Worm (Caenorhabditis elegans) whole organism, mixed stage, embryonic: ENCODE measurements around the gene tag-151.

Experiments used
- M03D4.4 ChIP-seq: sonication (generic microtip); optimal IDR thresholded peaks from 2 replicates; lab custom pipeline; 2017; ENCODE audit warnings: mild to moderate bottlenecking, missing genetic modification characterization, missing compliant biosample characterization
- blmp-1 ChIP-seq: fragments of 150-350 bp; optimal IDR thresholded peaks from 2 replicates; lab custom pipeline; 2014; ENCODE audit warnings: missing biosample characterization, missing genetic modification characterization
- ceh-39 ChIP-seq: fragments of 150-350 bp; optimal IDR thresholded peaks from 2 replicates; lab custom pipeline; 2014; ENCODE audit warnings: missing biosample characterization, missing genetic modification characterization
- ceh-43 ChIP-seq: fragments of 200-800 bp; sonication (Bioruptor generic); optimal IDR thresholded peaks from 2 replicates; lab custom pipeline; 2018; ENCODE audit warnings: mild to moderate bottlenecking, missing genetic modification characterization, moderate library complexity, missing compliant biosample characterization
- ceh-83 ChIP-seq: fragments of 200-800 bp; sonication (Bioruptor generic); optimal IDR thresholded peaks from 2 replicates; lab custom pipeline; 2018; ENCODE audit warnings: mild to moderate bottlenecking, missing genetic modification characterization, missing compliant biosample characterization
- ces-1 ChIP-seq: fragments of 150-350 bp; optimal IDR thresholded peaks from 2 replicates; lab custom pipeline; 2014; ENCODE audit warnings: missing biosample characterization, missing genetic modification reagents, missing genetic modification characterization
- cnd-1 ChIP-seq: fragments of 200-800 bp; sonication (Bioruptor generic); optimal IDR thresholded peaks from 2 replicates; lab custom pipeline; 2018; ENCODE audit warnings: mild to moderate bottlenecking, missing genetic modification characterization, missing compliant biosample characterization
- drap-1 ChIP-seq: fragments of 200-800 bp; sonication (Bioruptor generic); optimal IDR thresholded peaks from 3 replicates; lab custom pipeline; 2018; ENCODE audit warnings: mild to moderate bottlenecking, missing genetic modification characterization, missing compliant biosample characterization
- elt-1 ChIP-seq: sonication (generic microtip); optimal IDR thresholded peaks from 2 replicates; lab custom pipeline; 2017; ENCODE audit warnings: missing genetic modification characterization, mild to moderate bottlenecking, missing compliant biosample characterization, antibody characterized with exemption, moderate library complexity, borderline replicate concordance; ENCODE audit not compliant: insufficient read depth
- elt-3 ChIP-seq: fragments of 150-350 bp; optimal IDR thresholded peaks from 2 replicates; lab custom pipeline; 2014; ENCODE audit warnings: missing biosample characterization, missing genetic modification characterization
- flh-1 ChIP-seq: fragments of 200-800 bp; sonication (Bioruptor generic); optimal IDR thresholded peaks from 2 replicates; lab custom pipeline; 2018; ENCODE audit warnings: mild to moderate bottlenecking, missing genetic modification characterization, moderate library complexity, missing compliant biosample characterization
- ham-2 ChIP-seq: fragments of 200-800 bp; sonication (Bioruptor generic); optimal IDR thresholded peaks from 2 replicates; lab custom pipeline; 2018; ENCODE audit warnings: mild to moderate bottlenecking, missing genetic modification characterization, missing compliant biosample characterization
- hlh-1 ChIP-seq: fragments of 150-350 bp; optimal IDR thresholded peaks from 2 replicates; lab custom pipeline; 2014; ENCODE audit warnings: missing biosample characterization, missing genetic modification reagents, missing genetic modification characterization
- lin-13 ChIP-seq: fragments of 150-350 bp; optimal IDR thresholded peaks from 2 replicates; lab custom pipeline; 2014; ENCODE audit warnings: missing biosample characterization, missing genetic modification characterization
- lin-32 ChIP-seq: fragments of 200-800 bp; sonication (Bioruptor generic); optimal IDR thresholded peaks from 2 replicates; lab custom pipeline; 2018; ENCODE audit warnings: mild to moderate bottlenecking, missing genetic modification characterization, missing compliant biosample characterization
- lsy-2 ChIP-seq: fragments of 150-350 bp; optimal IDR thresholded peaks from 2 replicates; lab custom pipeline; 2014; ENCODE audit warnings: missing biosample characterization, missing genetic modification characterization
- mab-5 ChIP-seq: fragments of 150-350 bp; optimal IDR thresholded peaks from 2 replicates; lab custom pipeline; 2014; ENCODE audit warnings: missing biosample characterization, missing genetic modification characterization
- mep-1 ChIP-seq: fragments of 150-350 bp; optimal IDR thresholded peaks from 2 replicates; lab custom pipeline; 2017; ENCODE audit warnings: missing biosample characterization, missing genetic modification reagents, missing genetic modification characterization, inconsistent platforms
- mls-2 ChIP-seq: sonication (generic microtip); optimal IDR thresholded peaks from 2 replicates; lab custom pipeline; 2016; ENCODE audit warnings: mild to moderate bottlenecking, missing genetic modification characterization, moderate library complexity, missing compliant biosample characterization
- nhr-12 ChIP-seq: fragments of 150-350 bp; optimal IDR thresholded peaks from 2 replicates; lab custom pipeline; 2014; ENCODE audit warnings: missing biosample characterization, missing genetic modification characterization
- nhr-2 ChIP-seq: fragments of 150-350 bp; optimal IDR thresholded peaks from 2 replicates; lab custom pipeline; 2014; ENCODE audit warnings: missing biosample characterization, missing genetic modification characterization
- nhr-237 ChIP-seq: fragments of 150-350 bp; optimal IDR thresholded peaks from 2 replicates; lab custom pipeline; 2014; ENCODE audit warnings: missing biosample characterization, missing genetic modification characterization
- nhr-28 ChIP-seq: fragments of 150-350 bp; optimal IDR thresholded peaks from 2 replicates; lab custom pipeline; 2014; ENCODE audit warnings: missing biosample characterization, missing genetic modification characterization
- nhr-76 ChIP-seq: sonication (generic microtip); optimal IDR thresholded peaks from 2 replicates; lab custom pipeline; 2017; ENCODE audit warnings: missing biosample characterization, missing genetic modification characterization
- pha-4 ChIP-seq: fragments of 150-350 bp; optimal IDR thresholded peaks from 2 replicates; lab custom pipeline; 2018; ENCODE audit warnings: missing biosample characterization, missing genetic modification reagents, missing genetic modification characterization
- sem-2 ChIP-seq: fragments of 200-800 bp; sonication (Bioruptor generic); optimal IDR thresholded peaks from 2 replicates; lab custom pipeline; 2018; ENCODE audit warnings: mild to moderate bottlenecking, missing genetic modification characterization, missing compliant biosample characterization
- snpc-4 ChIP-seq: fragments of 150-350 bp; optimal IDR thresholded peaks from 2 replicates; lab custom pipeline; 2014; ENCODE audit warnings: missing biosample characterization, missing genetic modification characterization
- sptf-1 ChIP-seq: sonication (generic microtip); optimal IDR thresholded peaks from 2 replicates; lab custom pipeline; 2017; ENCODE audit warnings: mild to moderate bottlenecking, missing genetic modification characterization, moderate library complexity, missing compliant biosample characterization
- tbx-8 ChIP-seq: fragments of 200-800 bp; sonication (Bioruptor generic); optimal IDR thresholded peaks from 2 replicates; lab custom pipeline; 2018; ENCODE audit warnings: mild to moderate bottlenecking, missing genetic modification characterization, moderate library complexity, missing compliant biosample characterization
- unc-120 ChIP-seq: sonication (generic microtip); optimal IDR thresholded peaks from 2 replicates; lab custom pipeline; 2017; ENCODE audit warnings: missing genetic modification characterization, missing compliant biosample characterization; ENCODE audit not compliant: poor library complexity, severe bottlenecking
- unc-39 ChIP-seq: fragments of 150-350 bp; optimal IDR thresholded peaks from 2 replicates; lab custom pipeline; 2014; ENCODE audit warnings: missing biosample characterization, missing genetic modification characterization
- unc-62 ChIP-seq: fragments of 150-350 bp; optimal IDR thresholded peaks from 2 replicates; lab custom pipeline; 2014; ENCODE audit warnings: missing biosample characterization, missing genetic modification reagents, missing genetic modification characterization
- zip-8 ChIP-seq: fragments of 150-350 bp; optimal IDR thresholded peaks from 2 replicates; lab custom pipeline; 2014; ENCODE audit warnings: missing biosample characterization, missing genetic modification characterization
- ztf-11 ChIP-seq: fragments of 150-350 bp; optimal IDR thresholded peaks from 2 replicates; lab custom pipeline; 2014; ENCODE audit warnings: missing biosample characterization, missing genetic modification characterization

tag-151 gene

ce11 chrII:4729733-4730132, 19.7 kb downstream of the tag-151 start, which contains the start of gene F41C3.7:
Gene F41C3.7 (plus strand): TSS chrII:4730033.
- TF ChIP-seq unc-62 (no peak), unc-39 (tag; lab: Kevin White, UChicago) (no peak), nhr-28 (tag; lab: Kevin White, UChicago) (no peak), hlh-1 (tag; lab: Kevin White, UChicago) (no peak), elt-1 (tag; lab: Kevin White, UChicago) (no peak), ham-2 (GFP tag; lab: Kevin White, UChicago) (no peak), mls-2 (tag; lab: Kevin White, UChicago) (no peak), ztf-11 (no peak), lsy-2 (tag; lab: Kevin White, UChicago) (no peak), sem-2 (GFP tag; lab: Kevin White, UChicago) (no peak), mep-1 (tag; lab: Kevin White, UChicago) (no peak), lin-13 (no peak), mab-5 (tag; lab: Kevin White, UChicago) (no peak), nhr-2 (tag; lab: Kevin White, UChicago) (no peak), pha-4 (no peak)

ce11 chrII:4733848-4734247, 23.8 kb downstream of the tag-151 start, which contains the start of gene F41C3.11:
Gene F41C3.11 (minus strand): TSS chrII:4733948.
- no peak for TF ChIP-seq cnd-1 (tag; lab: Kevin White, UChicago)
- no peak for TF ChIP-seq unc-39 (tag; lab: Kevin White, UChicago)
- no peak for TF ChIP-seq snpc-4 (tag; lab: Kevin White, UChicago)
- TF ChIP-seq nhr-76 (tag; lab: Kevin White, UChicago) = no peak
- no peak for TF ChIP-seq ceh-83
- no peak for TF ChIP-seq lin-32
- no peak for TF ChIP-seq nhr-12 (tag; lab: Kevin White, UChicago)
- TF ChIP-seq blmp-1 (tag; lab: Kevin White, UChicago) = no peak
- TF ChIP-seq, all 35 proteins: peak for 0

ce11 chrII:4734477-4734876, 24.4 kb downstream of the tag-151 start:
- TF ChIP-seq mls-2 (tag; lab: Kevin White, UChicago) = no peak
- peak; percentile 84 for TF ChIP-seq blmp-1 (tag; lab: Kevin White, UChicago)
- TF ChIP-seq ces-1 (GFP tag; lab: Kevin White, UChicago) = no peak
- TF ChIP-seq snpc-4 (tag; lab: Kevin White, UChicago) = no peak

- TF ChIP-seq unc-62 = peak; percentile 2
- peak; percentile 12 for TF ChIP-seq mab-5 (tag; lab: Kevin White, UChicago)
- no peak for TF ChIP-seq lsy-2 (tag; lab: Kevin White, UChicago)
These were observed 26.5 kb downstream of the tag-151 start for ce11 chrII:4736585-4736984.

ce11 chrII:4737348-4737747, 27.3 kb downstream of the tag-151 start, which contains the start of gene ctsa-1.1:
Gene ctsa-1.1 (plus strand): TSS chrII:4737648.
- TF ChIP-seq snpc-4 (tag; lab: Kevin White, UChicago) = no peak
- TF ChIP-seq elt-1 (tag; lab: Kevin White, UChicago) = no peak
- TF ChIP-seq lin-32 = no peak
- no peak for TF ChIP-seq mab-5 (tag; lab: Kevin White, UChicago)
- TF ChIP-seq mls-2 (tag; lab: Kevin White, UChicago) = no peak
- TF ChIP-seq hlh-1 (tag; lab: Kevin White, UChicago) = no peak
- TF ChIP-seq lsy-2 (tag; lab: Kevin White, UChicago) = no peak
- no peak for TF ChIP-seq sptf-1 (tag; lab: Kevin White, UChicago)
- TF ChIP-seq unc-62 = no peak
- TF ChIP-seq ztf-11 = no peak
- TF ChIP-seq ces-1 (GFP tag; lab: Kevin White, UChicago) = no peak
- no peak for TF ChIP-seq sem-2 (GFP tag; lab: Kevin White, UChicago)

ce11 chrII:4739984-4740462, 29.9 kb downstream of the tag-151 start, which contains the start of gene eas-1:
Gene eas-1 (plus strand): TSS chrII:4740412.
- TF ChIP-seq ztf-11 = no peak
- no peak for TF ChIP-seq sem-2 (GFP tag; lab: Kevin White, UChicago)
- TF ChIP-seq ceh-43 (GFP tag; lab: Kevin White, UChicago) = no peak
- TF ChIP-seq unc-120 (tag; lab: Kevin White, UChicago) = no peak
- TF ChIP-seq drap-1 = peak; percentile 18
- peak; percentile 38 for TF ChIP-seq lin-13
- TF ChIP-seq ham-2 (GFP tag; lab: Kevin White, UChicago) = no peak
- no peak for TF ChIP-seq unc-39 (tag; lab: Kevin White, UChicago)
- TF ChIP-seq M03D4.4 (tag; lab: Kevin White, UChicago) = no peak
- no peak for TF ChIP-seq ceh-39
- no peak for TF ChIP-seq elt-3 (tag; lab: Kevin White, UChicago)
- TF ChIP-seq ces-1 (GFP tag; lab: Kevin White, UChicago) = peak; percentile 12
- no peak for TF ChIP-seq nhr-2 (tag; lab: Kevin White, UChicago)
- no peak for TF ChIP-seq tbx-8 (GFP tag; lab: Kevin White, UChicago)
- no peak for TF ChIP-seq blmp-1 (tag; lab: Kevin White, UChicago)
- TF ChIP-seq mep-1 (tag; lab: Kevin White, UChicago) = peak; percentile 68
- TF ChIP-seq mls-2 (tag; lab: Kevin White, UChicago) = peak; percentile 31
- TF ChIP-seq sptf-1 (tag; lab: Kevin White, UChicago) = peak; percentile 43
- no peak for TF ChIP-seq zip-8 (tag; lab: Kevin White, UChicago)
- peak; percentile 64 for TF ChIP-seq lsy-2 (tag; lab: Kevin White, UChicago)
- peak; percentile 45 for TF ChIP-seq nhr-237 (tag; lab: Kevin White, UChicago)
- peak; percentile 25 for TF ChIP-seq lin-32
- no peak for TF ChIP-seq hlh-1 (tag; lab: Kevin White, UChicago)
- no peak for TF ChIP-seq snpc-4 (tag; lab: Kevin White, UChicago)
- peak; percentile 46 for TF ChIP-seq pha-4
- TF ChIP-seq flh-1 (GFP tag; lab: Kevin White, UChicago) = no peak
- TF ChIP-seq nhr-12 (tag; lab: Kevin White, UChicago) = no peak
- TF ChIP-seq elt-1 (tag; lab: Kevin White, UChicago) = no peak
- TF ChIP-seq mab-5 (tag; lab: Kevin White, UChicago) = no peak
